Worm (Caenorhabditis elegans) whole organism, L1 larva: ENCODE results near the gene Y116A8C.37.
A peak's percentile ranks its signal among the peaks of the same experiment; 100 is the strongest.

Experiments
- C04F5.9 ChIP-seq: sonication (generic microtip); optimal IDR thresholded peaks from 2 replicates; lab custom pipeline; 2016; ENCODE audit warnings: missing genetic modification characterization, missing compliant biosample characterization
- C16A3.4 ChIP-seq: fragments of 150-350 bp; optimal IDR thresholded peaks from 2 replicates; lab custom pipeline; 2014; ENCODE audit warnings: missing biosample characterization, missing genetic modification characterization
- aha-1 ChIP-seq: fragments of 150-350 bp; optimal IDR thresholded peaks from 2 replicates; lab custom pipeline; 2014; ENCODE audit warnings: missing biosample characterization, missing genetic modification characterization
- blmp-1 ChIP-seq: fragments of 150-350 bp; optimal IDR thresholded peaks from 2 replicates; lab custom pipeline; 2014; ENCODE audit warnings: missing biosample characterization, missing genetic modification characterization
- ceh-63 ChIP-seq: fragments of 200-800 bp; sonication (Bioruptor generic); optimal IDR thresholded peaks from 2 replicates; lab custom pipeline; 2018; ENCODE audit warnings: mild to moderate bottlenecking, missing genetic modification characterization, missing compliant biosample characterization
- ceh-8 ChIP-seq: fragments of 200-800 bp; sonication (Bioruptor generic); optimal IDR thresholded peaks from 2 replicates; lab custom pipeline; 2018; ENCODE audit warnings: mild to moderate bottlenecking, missing genetic modification characterization, moderate library complexity, missing compliant biosample characterization
- ceh-88 ChIP-seq: fragments of 200-800 bp; sonication (Bioruptor generic); IDR thresholded peaks from 2 replicates; pipeline ENCODE4 v1.3.6; 2022; ENCODE audit warnings: missing genetic modification characterization, missing compliant biosample characterization
- dpl-1 ChIP-seq, 3 experiments: fragments of 150-350 bp in 2 of 3; sonication (generic microtip) in 1 of 3; optimal IDR thresholded peaks; 2 replicates each; lab custom pipeline; 2014 to 2017; ENCODE audit warnings: missing biosample characterization in 3 of 3, missing genetic modification characterization in 3 of 3, missing genetic modification reagents in 3 of 3
- dsc-1 ChIP-seq: sonication (generic microtip); optimal IDR thresholded peaks from 2 replicates; lab custom pipeline; 2016; ENCODE audit warnings: mild to moderate bottlenecking, missing genetic modification characterization, missing compliant biosample characterization
- efl-1 ChIP-seq, 4 experiments: fragments of 150-350 bp; optimal IDR thresholded peaks in 3 of 4; peaks in 1 of 4; 1 replicate in 1 of 4; 2 replicates in 3 of 4; lab custom pipeline; 2014; ENCODE audit warnings: missing biosample characterization in 2 of 4, missing genetic modification characterization in 2 of 4, missing genetic modification reagents in 2 of 4
- efl-3 ChIP-seq: fragments of 200-800 bp; sonication (Bioruptor generic); optimal IDR thresholded peaks from 2 replicates; lab custom pipeline; 2018; ENCODE audit warnings: mild to moderate bottlenecking, missing genetic modification characterization, missing compliant biosample characterization
- egl-13 ChIP-seq: sonication (generic microtip); optimal IDR thresholded peaks from 2 replicates; lab custom pipeline; 2016; ENCODE audit warnings: missing genotype, missing genetic modification reagents, missing genetic modification characterization, missing compliant biosample characterization
- egl-27 ChIP-seq, 2 experiments: fragments of 150-350 bp in 1 of 2; sonication (generic microtip); optimal IDR thresholded peaks; 3 replicates each; lab custom pipeline; 2017 to 2018; ENCODE audit warnings: missing biosample characterization in 2 of 2, missing genetic modification characterization in 2 of 2, missing genetic modification reagents in 2 of 2
- elt-2 ChIP-seq: sonication (generic microtip); optimal IDR thresholded peaks from 2 replicates; lab custom pipeline; 2016; ENCODE audit warnings: missing genetic modification characterization, mild to moderate bottlenecking, inconsistent platforms, missing compliant biosample characterization, missing genetic modification reagents
- ets-5 ChIP-seq: fragments of 200-800 bp; sonication (Bioruptor generic); IDR thresholded peaks from 2 replicates; pipeline ENCODE4 v1.3.6; 2022; ENCODE audit warnings: missing genetic modification characterization, missing compliant biosample characterization
- fos-1 ChIP-seq: fragments of 150-350 bp; optimal IDR thresholded peaks from 2 replicates; lab custom pipeline; 2014; ENCODE audit warnings: missing biosample characterization, missing genetic modification characterization
- grh-1 ChIP-seq: fragments of 200-800 bp; sonication (Bioruptor generic); IDR thresholded peaks from 2 replicates; pipeline ENCODE4 v1.3.6; 2022; ENCODE audit warnings: missing genetic modification reagents, missing genetic modification characterization, missing compliant biosample characterization
- hlh-17 ChIP-seq: fragments of 200-800 bp; sonication (Bioruptor generic); optimal IDR thresholded peaks from 2 replicates; lab custom pipeline; 2018; ENCODE audit warnings: missing genetic modification characterization, mild to moderate bottlenecking, missing compliant biosample characterization, moderate library complexity, borderline replicate concordance
- jun-1 ChIP-seq: fragments of 150-350 bp; optimal IDR thresholded peaks from 2 replicates; lab custom pipeline; 2014; ENCODE audit warnings: missing biosample characterization, missing genetic modification reagents, missing genetic modification characterization
- lin-13 ChIP-seq: fragments of 150-350 bp; optimal IDR thresholded peaks from 2 replicates; lab custom pipeline; 2014; ENCODE audit warnings: missing biosample characterization, missing genetic modification reagents, missing genetic modification characterization
- lin-14 ChIP-seq: fragments of 200-800 bp; sonication (Bioruptor generic); optimal IDR thresholded peaks from 2 replicates; lab custom pipeline; 2018; ENCODE audit warnings: mild to moderate bottlenecking, missing genetic modification characterization, moderate library complexity, missing compliant biosample characterization
- lin-15B ChIP-seq: fragments of 150-350 bp; sonication (generic microtip); optimal IDR thresholded peaks from 3 replicates; lab custom pipeline; 2014; ENCODE audit warnings: missing biosample characterization, missing genetic modification characterization
- lin-39 ChIP-seq: fragments of 150-350 bp; optimal IDR thresholded peaks from 2 replicates; lab custom pipeline; 2014; ENCODE audit warnings: missing biosample characterization, missing genetic modification reagents, missing genetic modification characterization
- lsy-2 ChIP-seq, 2 experiments: fragments of 150-350 bp; optimal IDR thresholded peaks; 2 replicates each; lab custom pipeline; 2014; ENCODE audit warnings: missing biosample characterization in 2 of 2, missing genetic modification characterization in 2 of 2
- mab-9 ChIP-seq: fragments of 200-800 bp; sonication (Bioruptor generic); IDR thresholded peaks from 2 replicates; pipeline ENCODE4 v1.3.6; 2022; ENCODE audit warnings: missing genetic modification reagents, missing genetic modification characterization, missing compliant biosample characterization
- mdl-1 ChIP-seq, 2 experiments: fragments of 150-350 bp; optimal IDR thresholded peaks; 2 replicates each; lab custom pipeline; 2014 to 2017; ENCODE audit warnings: missing biosample characterization in 2 of 2, missing genetic modification characterization in 2 of 2, inconsistent platforms in 1 of 2
- nhr-11 ChIP-seq: fragments of 150-350 bp; optimal IDR thresholded peaks from 2 replicates; lab custom pipeline; 2014; ENCODE audit warnings: missing biosample characterization, missing genetic modification characterization
- nhr-12 ChIP-seq: sonication (generic microtip); optimal IDR thresholded peaks from 2 replicates; lab custom pipeline; 2017; ENCODE audit warnings: missing biosample characterization, missing genetic modification characterization
- nhr-19 ChIP-seq: fragments of 200-800 bp; sonication (Bioruptor generic); conservative IDR thresholded peaks from 2 replicates; pipeline ENCODE4 v1.3.6; 2022; ENCODE audit warnings: missing genetic modification characterization, missing compliant biosample characterization
- nhr-20 ChIP-seq: sonication (generic microtip); optimal IDR thresholded peaks from 2 replicates; lab custom pipeline; 2016; ENCODE audit warnings: mild to moderate bottlenecking, missing genetic modification characterization, missing compliant biosample characterization
- nhr-28 ChIP-seq: fragments of 150-350 bp; optimal IDR thresholded peaks from 2 replicates; lab custom pipeline; 2014; ENCODE audit warnings: missing biosample characterization, missing genetic modification characterization
- nhr-47 ChIP-seq: sonication (generic microtip); optimal IDR thresholded peaks from 2 replicates; lab custom pipeline; 2016; ENCODE audit warnings: mild to moderate bottlenecking, missing genetic modification characterization, moderate library complexity, missing compliant biosample characterization
- nhr-71 ChIP-seq: sonication (generic microtip); optimal IDR thresholded peaks from 2 replicates; lab custom pipeline; 2016; ENCODE audit warnings: mild to moderate bottlenecking, missing genetic modification characterization, moderate library complexity, missing compliant biosample characterization
- nhr-77 ChIP-seq: fragments of 150-350 bp; optimal IDR thresholded peaks from 2 replicates; lab custom pipeline; 2014; ENCODE audit warnings: missing biosample characterization, missing genetic modification characterization
- pag-3 ChIP-seq: sonication (generic microtip); optimal IDR thresholded peaks from 2 replicates; lab custom pipeline; 2017; ENCODE audit warnings: missing genetic modification characterization, mild to moderate bottlenecking, missing compliant biosample characterization, antibody characterized with exemption, borderline replicate concordance; ENCODE audit not compliant: insufficient read depth
- skn-1 ChIP-seq: fragments of 150-350 bp; optimal IDR thresholded peaks from 2 replicates; lab custom pipeline; 2014; ENCODE audit warnings: missing biosample characterization, missing genetic modification characterization
- sptf-1 ChIP-seq: fragments of 150-350 bp; optimal IDR thresholded peaks from 2 replicates; lab custom pipeline; 2014; ENCODE audit warnings: missing biosample characterization, missing genetic modification characterization
- swsn-7 ChIP-seq: sonication (generic microtip); optimal IDR thresholded peaks from 2 replicates; lab custom pipeline; 2016; ENCODE audit warnings: missing genetic modification characterization, missing compliant biosample characterization
- tlp-1 ChIP-seq: fragments of 150-350 bp; optimal IDR thresholded peaks from 2 replicates; lab custom pipeline; 2014; ENCODE audit warnings: missing biosample characterization, missing genetic modification characterization
- unc-130 ChIP-seq: fragments of 150-350 bp; optimal IDR thresholded peaks from 2 replicates; lab custom pipeline; 2017; ENCODE audit warnings: missing biosample characterization, missing genetic modification characterization, inconsistent platforms
- unc-98 ChIP-seq: fragments of 200-800 bp; sonication (Bioruptor generic); IDR thresholded peaks from 2 replicates; pipeline ENCODE4 v1.3.6; 2022; ENCODE audit warnings: missing genetic modification characterization, missing compliant biosample characterization
- vab-15 ChIP-seq: sonication (generic microtip); optimal IDR thresholded peaks from 2 replicates; lab custom pipeline; 2017; ENCODE audit warnings: missing genotype, mild to moderate bottlenecking, missing genetic modification characterization, missing compliant biosample characterization
- ztf-4 ChIP-seq: fragments of 150-350 bp; optimal IDR thresholded peaks from 2 replicates; lab custom pipeline; 2014; ENCODE audit warnings: missing biosample characterization, missing genetic modification characterization

Gene Y116A8C.37

ce11 chrIV:17087384-17088099, 43.4 kb downstream of the Y116A8C.37 start, which contains the start of the genes snx-13 and snr-1 (continued):
- TF ChIP-seq nhr-28 (tag; lab: Kevin White, UChicago) = no peak
- TF ChIP-seq ceh-88 (GFP tag; lab: Robert Waterston, UW) = peak; percentile 87
- TF ChIP-seq grh-1 (GFP tag; lab: Robert Waterston, UW) = no peak
- peak; percentile 42 for TF ChIP-seq skn-1 (tag; lab: Kevin White, UChicago)
- TF ChIP-seq ztf-4 (tag; lab: Kevin White, UChicago) = peak; percentile 41
- TF ChIP-seq elt-2 (tag; lab: Kevin White, UChicago) = peak; percentile 58
- no peak for TF ChIP-seq hlh-17 (GFP tag; lab: Kevin White, UChicago)
- peak; percentile 13 for TF ChIP-seq nhr-77 (tag; lab: Kevin White, UChicago)
- peak; percentile 50 for TF ChIP-seq jun-1 (tag; lab: Kevin White, UChicago)
- peak; percentile 62 for TF ChIP-seq dsc-1 (tag; lab: Kevin White, UChicago)
- peak; percentile 52 for TF ChIP-seq ceh-8 (GFP tag; lab: Kevin White, UChicago)
- peak in 1 of 2 experiments; percentile 75 for TF ChIP-seq mdl-1 (tag; optimal IDR thresholded peaks at IDR 0.05; lab: Kevin White, UChicago)
- peak; percentile 66 for TF ChIP-seq egl-13 (tag; lab: Kevin White, UChicago)
- TF ChIP-seq blmp-1 (tag; lab: Kevin White, UChicago) = peak; percentile 21
- TF ChIP-seq nhr-11 = no peak
- peak; percentile 78 for TF ChIP-seq swsn-7
- no peak; the same call in 1 of the 2 replicates for TF ChIP-seq mab-9
- peak; percentile 98 for TF ChIP-seq unc-98
- peak; percentile 31 for TF ChIP-seq unc-130 (tag; lab: Kevin White, UChicago)
- no peak for TF ChIP-seq lin-39 (tag; lab: Kevin White, UChicago)
- TF ChIP-seq ceh-63 (GFP tag; lab: Kevin White, UChicago) = peak; percentile 81
- TF ChIP-seq aha-1 (tag; lab: Kevin White, UChicago) = no peak
- peak; percentile 84 for TF ChIP-seq C16A3.4 (tag; lab: Kevin White, UChicago)
- no peak for TF ChIP-seq tlp-1 (tag; lab: Kevin White, UChicago)
- peak; percentile 91 for TF ChIP-seq lin-14 (GFP tag; lab: Kevin White, UChicago)
- TF ChIP-seq nhr-47 (tag; lab: Kevin White, UChicago) = peak; percentile 90
- no peak for TF ChIP-seq nhr-12 (tag; lab: Kevin White, UChicago)
- TF ChIP-seq sptf-1 = no peak
- peak; percentile 51 for TF ChIP-seq C04F5.9 (tag; lab: Kevin White, UChicago)
- peak; percentile 63 to 69 (median 64) for TF ChIP-seq dpl-1 (GFP tag; optimal IDR thresholded peaks at IDR 0.05; lab: Kevin White, UChicago)
- TF ChIP-seq lin-13 = peak; percentile 55
- peak; percentile 82 for TF ChIP-seq nhr-19 (GFP tag; lab: Robert Waterston, UW)
- TF ChIP-seq nhr-20 (tag; lab: Kevin White, UChicago) = peak; percentile 81
- TF ChIP-seq lsy-2 (tag; optimal IDR thresholded peaks at IDR 0.05; lab: Kevin White, UChicago) = peak; percentile 78 to 80
- peak; percentile 75 to 77 for TF ChIP-seq efl-1 (optimal IDR thresholded peaks at IDR 0.05; lab: Kevin White, UChicago)
- peak; percentile 64 to 94 for TF ChIP-seq efl-1 (GFP tag; optimal IDR thresholded peaks at IDR 0.05 in 1 of 2; lab: Kevin White, UChicago)
- peak; percentile 95 for TF ChIP-seq vab-15
- peak; percentile 90 for TF ChIP-seq nhr-71 (tag; lab: Kevin White, UChicago)
- no peak for TF ChIP-seq efl-3
- TF ChIP-seq lin-15B = peak; percentile 90
- TF ChIP-seq ets-5 = no peak
- peak; percentile 61 for TF ChIP-seq fos-1 (tag; lab: Kevin White, UChicago)
- no peak for TF ChIP-seq egl-27 (tag; optimal IDR thresholded peaks at IDR 0.05; lab: Kevin White, UChicago)
- no peak for TF ChIP-seq pag-3 (tag; lab: Kevin White, UChicago)
